Worm (Caenorhabditis elegans): ENCODE data around the gene grl-19.

grl-19 gene

DNA sequence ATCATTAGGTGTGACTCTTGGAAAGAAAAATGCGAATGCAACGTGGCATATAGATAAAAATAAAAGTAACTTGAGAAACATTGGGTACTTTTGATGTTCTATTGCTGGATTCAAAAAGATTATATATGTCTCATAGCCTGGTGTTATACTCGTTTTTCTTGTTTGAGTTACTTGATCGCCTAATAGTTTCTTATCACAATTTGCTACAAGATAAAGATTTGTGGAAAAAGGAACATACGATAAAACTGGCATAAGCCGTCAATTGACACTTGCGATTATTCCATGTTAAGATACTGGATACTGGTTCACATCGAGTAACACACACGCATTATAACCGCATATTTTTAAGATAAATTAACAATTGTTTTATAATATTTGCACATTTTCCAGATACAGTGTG is at the start of gene grl-19:
TSS of gene grl-19 (minus strand) at position 101 of the 400 bp plus-strand sequence.
- peak; percentile 64 for TF ChIP-seq aha-1 (tag)
- TF ChIP-seq nhr-76 (tag; optimal IDR thresholded peaks at IDR 0.05) = no peak
- no peak for TF ChIP-seq F44E2.7 (GFP tag; IDR thresholded peaks at IDR 0.05)

DNA sequence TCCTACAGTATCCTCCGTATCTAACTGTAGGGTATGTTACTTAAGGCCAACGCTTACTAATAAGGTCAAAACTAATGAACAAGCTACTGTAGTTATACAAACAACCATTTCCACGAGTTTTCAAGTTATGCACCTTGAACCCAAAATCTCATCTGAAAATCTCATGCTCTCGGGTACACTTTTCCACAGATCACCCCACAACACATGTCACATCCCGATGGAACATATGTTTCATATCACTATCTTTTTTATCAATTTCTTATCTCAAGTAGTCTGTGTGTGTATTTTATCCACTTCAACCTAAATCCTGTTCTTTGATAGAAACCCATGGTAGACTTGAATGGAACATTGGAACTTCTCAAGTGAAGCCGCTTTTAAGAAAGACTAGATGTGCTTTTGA is 48.0 kb upstream of the grl-19 start:
- no peak for TF ChIP-seq lin-15B (tag; optimal IDR thresholded peaks at IDR 0.05)
- TF ChIP-seq mdt-29 (GFP tag; IDR thresholded peaks at IDR 0.05) = no peak
- TF ChIP-seq F10B5.3 (tag; optimal IDR thresholded peaks at IDR 0.05) = no peak
- no peak for TF ChIP-seq dmd-9 (GFP tag; IDR thresholded peaks at IDR 0.05)
- TF ChIP-seq nhr-41 (GFP tag; IDR thresholded peaks at IDR 0.05) = no peak
- no peak for TF ChIP-seq aly-2 (tag; optimal IDR thresholded peaks at IDR 0.05)
- no peak for TF ChIP-seq ama-1 (optimal IDR thresholded peaks at IDR 0.05)
- no peak for TF ChIP-seq Y5F2A.4 (GFP tag; optimal IDR thresholded peaks at IDR 0.05)
- TF ChIP-seq spr-1 (tag; optimal IDR thresholded peaks at IDR 0.05) = no peak
- no peak for TF ChIP-seq ceh-44 (GFP tag; IDR thresholded peaks at IDR 0.05)
- TF ChIP-seq lin-1 (GFP tag; IDR thresholded peaks at IDR 0.05) = no peak
- TF ChIP-seq daf-12 (tag; optimal IDR thresholded peaks at IDR 0.05) = no peak
- TF ChIP-seq hlh-11 (tag; optimal IDR thresholded peaks at IDR 0.05) = peak; percentile 45
- no peak for TF ChIP-seq mdl-1 (tag; optimal IDR thresholded peaks at IDR 0.05)
- no peak for TF ChIP-seq zip-11 (GFP tag; IDR thresholded peaks at IDR 0.05)
- TF ChIP-seq attf-4 (tag; optimal IDR thresholded peaks at IDR 0.05) = no peak
- TF ChIP-seq zfp-3 (GFP tag; conservative IDR thresholded peaks at IDR 0.05) = no peak
- TF ChIP-seq lim-7 (GFP tag; IDR thresholded peaks at IDR 0.05) = no peak
- no peak for TF ChIP-seq ZK337.2 (GFP tag; IDR thresholded peaks at IDR 0.05)
- no peak for TF ChIP-seq pqm-1 (tag; optimal IDR thresholded peaks at IDR 0.05)
- no peak for TF ChIP-seq set-16 (GFP tag; IDR thresholded peaks at IDR 0.05)
- no peak for TF ChIP-seq mes-2 (tag; optimal IDR thresholded peaks at IDR 0.05; ENCODE audit: poor library complexity, severe bottlenecking)
- no peak for TF ChIP-seq dmd-8 (GFP tag; IDR thresholded peaks at IDR 0.05)
- no peak for TF ChIP-seq nhr-76 (tag; optimal IDR thresholded peaks at IDR 0.05)
- TF ChIP-seq zip-2 (tag; optimal IDR thresholded peaks at IDR 0.05) = no peak
- no peak for TF ChIP-seq D1046.2 (GFP tag; IDR thresholded peaks at IDR 0.05)
- peak; percentile 36 for TF ChIP-seq hlh-30 (tag; optimal IDR thresholded peaks at IDR 0.05; ENCODE audit: insufficient read depth)
- TF ChIP-seq zag-1 (tag; optimal IDR thresholded peaks at IDR 0.05) = no peak
- no peak for TF ChIP-seq cey-2 (tag; optimal IDR thresholded peaks at IDR 0.05; ENCODE audit: borderline replicate concordance, insufficient read depth)
- TF ChIP-seq zfp-2 (tag; optimal IDR thresholded peaks at IDR 0.05) = no peak
- TF ChIP-seq nhr-111 (GFP tag; optimal IDR thresholded peaks at IDR 0.05) = no peak
- peak; percentile 55 for TF ChIP-seq mxl-3 (GFP tag; optimal IDR thresholded peaks at IDR 0.05)
- TF ChIP-seq nhr-10 (tag; optimal IDR thresholded peaks at IDR 0.05) = no peak
- no peak for TF ChIP-seq php-3 (GFP tag; IDR thresholded peaks at IDR 0.05)
- TF ChIP-seq fos-1 (tag; optimal IDR thresholded peaks at IDR 0.05) = no peak
- peak in 1 of 2 experiments; percentile 72 for TF ChIP-seq unc-62 (GFP tag; optimal IDR thresholded peaks at IDR 0.05 in 1 of 2)
- no peak for TF ChIP-seq unc-62 (tag; optimal IDR thresholded peaks at IDR 0.05)
- no peak for TF ChIP-seq nhr-6 (tag; optimal IDR thresholded peaks at IDR 0.05)
- TF ChIP-seq snpc-1.2 (GFP tag; IDR thresholded peaks at IDR 0.05) = no peak
- TF ChIP-seq gei-8 (GFP tag; optimal IDR thresholded peaks at IDR 0.05) = no peak
- TF ChIP-seq nhr-28 (tag; optimal IDR thresholded peaks at IDR 0.05) = peak; percentile 67
- TF ChIP-seq hif-1 (tag; optimal IDR thresholded peaks at IDR 0.05) = no peak
